Worm (Caenorhabditis elegans) whole organism, late embryonic: Measurements from ENCODE around the gene R08C7.4.

Source experiments
- ceh-31 ChIP-seq: sonication (generic microtip); optimal IDR thresholded peaks from 2 replicates; lab custom pipeline; 2016; ENCODE audit warnings: missing genetic modification characterization, missing compliant biosample characterization
- ceh-9 ChIP-seq: sonication (generic microtip); optimal IDR thresholded peaks from 2 replicates; lab custom pipeline; 2016; ENCODE audit warnings: mild to moderate bottlenecking, missing genetic modification characterization, inconsistent platforms, missing compliant biosample characterization
- hlh-6 ChIP-seq: sonication (generic microtip); optimal IDR thresholded peaks from 2 replicates; lab custom pipeline; 2016; ENCODE audit warnings: missing genotype, missing genetic modification characterization, missing compliant biosample characterization
- nfya-1 ChIP-seq: sonication (generic microtip); optimal IDR thresholded peaks from 2 replicates; lab custom pipeline; 2017; ENCODE audit warnings: missing genetic modification characterization, mild to moderate bottlenecking, missing compliant biosample characterization, antibody characterized with exemption, moderate library complexity
- pqm-1 ChIP-seq: sonication (generic microtip); optimal IDR thresholded peaks from 2 replicates; lab custom pipeline; 2016; ENCODE audit warnings: missing genetic modification characterization, missing compliant biosample characterization
- rnt-1 ChIP-seq: sonication (generic microtip); optimal IDR thresholded peaks from 2 replicates; lab custom pipeline; 2016; ENCODE audit warnings: missing genetic modification characterization, missing compliant biosample characterization
- sdc-2 ChIP-seq: sonication (generic microtip); optimal IDR thresholded peaks from 2 replicates; lab custom pipeline; 2016; ENCODE audit warnings: missing genotype, missing genetic modification characterization, missing compliant biosample characterization
- tbx-2 ChIP-seq: sonication (generic microtip); optimal IDR thresholded peaks from 2 replicates; lab custom pipeline; 2016; ENCODE audit warnings: missing genetic modification characterization, missing compliant biosample characterization

ce11 chrIV:4449843-4450242 is 15.0 kb downstream of the R08C7.4 start:
- no peak for TF ChIP-seq pqm-1
- TF ChIP-seq hlh-6 (tag; lab: Kevin White, UChicago): no peak
- no peak for TF ChIP-seq tbx-2
- no peak for TF ChIP-seq ceh-31 (tag; lab: Kevin White, UChicago)
- no peak for TF ChIP-seq nfya-1 (tag; lab: Kevin White, UChicago)
- no peak for TF ChIP-seq rnt-1 (tag; lab: Kevin White, UChicago)
- no peak for TF ChIP-seq ceh-9
- no peak for TF ChIP-seq sdc-2 (tag; lab: Kevin White, UChicago)
